Worm (Caenorhabditis elegans) whole organism, L1 larva: Measurements from ENCODE around the gene rpac-19.

Experiments
- fkh-10 ChIP-seq: sonication (generic microtip); optimal IDR thresholded peaks from 2 replicates; lab custom pipeline; 2017; ENCODE audit warnings: missing biosample characterization, missing genetic modification reagents, missing genetic modification characterization
- fos-1 ChIP-seq: fragments of 150-350 bp; optimal IDR thresholded peaks from 2 replicates; lab custom pipeline; 2014; ENCODE audit warnings: missing biosample characterization, missing genetic modification characterization
- lin-13 ChIP-seq: fragments of 150-350 bp; optimal IDR thresholded peaks from 2 replicates; lab custom pipeline; 2014; ENCODE audit warnings: missing biosample characterization, missing genetic modification reagents, missing genetic modification characterization
- lir-3 ChIP-seq: sonication (generic microtip); optimal IDR thresholded peaks from 2 replicates; lab custom pipeline; 2016; ENCODE audit warnings: mild to moderate bottlenecking, missing genetic modification characterization, moderate library complexity, missing compliant biosample characterization; ENCODE audit not compliant: poor library complexity
- nhr-28 ChIP-seq: fragments of 150-350 bp; optimal IDR thresholded peaks from 2 replicates; lab custom pipeline; 2014; ENCODE audit warnings: missing biosample characterization, missing genetic modification characterization
- nhr-77 ChIP-seq: fragments of 150-350 bp; optimal IDR thresholded peaks from 2 replicates; lab custom pipeline; 2014; ENCODE audit warnings: missing biosample characterization, missing genetic modification characterization
- tlp-1 ChIP-seq: fragments of 150-350 bp; optimal IDR thresholded peaks from 2 replicates; lab custom pipeline; 2014; ENCODE audit warnings: missing biosample characterization, missing genetic modification characterization
- unc-62 ChIP-seq: fragments of 150-350 bp; optimal IDR thresholded peaks from 2 replicates; lab custom pipeline; 2014; ENCODE audit warnings: missing biosample characterization, missing genetic modification reagents, missing genetic modification characterization
- ztf-11 ChIP-seq, 2 experiments: sonication (generic microtip); optimal IDR thresholded peaks; 2 replicates each; lab custom pipeline; 2016 to 2017; ENCODE audit warnings: missing genetic modification characterization in 2 of 2, missing biosample characterization in 1 of 2, missing compliant biosample characterization in 1 of 2

DNA sequence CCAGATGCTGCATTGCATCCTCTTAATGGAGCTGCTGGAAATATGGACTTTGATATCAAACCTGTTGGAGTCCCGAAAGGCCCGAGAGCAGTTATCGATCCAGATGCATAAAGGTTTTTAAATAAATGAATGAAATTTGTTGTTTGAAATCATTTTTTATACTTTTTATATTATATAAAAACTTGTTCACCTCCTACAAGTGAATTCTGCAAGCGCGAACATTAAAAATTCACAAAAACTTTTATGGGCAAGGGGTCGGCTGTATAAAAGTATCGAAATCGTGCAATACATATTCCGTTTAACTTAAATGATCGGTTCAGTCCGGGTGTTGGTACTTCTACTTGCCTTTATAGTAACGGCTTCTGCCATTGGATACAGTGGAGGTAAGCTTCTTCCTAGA is 31.5 kb downstream of the rpac-19 start, which contains the start of gene F58A4.1:
- TF ChIP-seq lin-13 (GFP tag; lab: Kevin White, UChicago): no peak
- no peak for TF ChIP-seq ztf-11 (tag; optimal IDR thresholded peaks at IDR 0.05; lab: Kevin White, UChicago)
- no peak for TF ChIP-seq nhr-28
- TF ChIP-seq fos-1 (tag; lab: Kevin White, UChicago): no peak
- TF ChIP-seq nhr-77: no peak
- TF ChIP-seq fkh-10 (GFP tag; lab: Kevin White, UChicago): no peak
- no peak for TF ChIP-seq unc-62 (GFP tag; lab: Kevin White, UChicago)
- no peak for TF ChIP-seq tlp-1
- TF ChIP-seq lir-3 (tag; lab: Kevin White, UChicago): no peak
